Worm (Caenorhabditis elegans): ENCODE measurements around the gene W09C2.9.

DNA sequence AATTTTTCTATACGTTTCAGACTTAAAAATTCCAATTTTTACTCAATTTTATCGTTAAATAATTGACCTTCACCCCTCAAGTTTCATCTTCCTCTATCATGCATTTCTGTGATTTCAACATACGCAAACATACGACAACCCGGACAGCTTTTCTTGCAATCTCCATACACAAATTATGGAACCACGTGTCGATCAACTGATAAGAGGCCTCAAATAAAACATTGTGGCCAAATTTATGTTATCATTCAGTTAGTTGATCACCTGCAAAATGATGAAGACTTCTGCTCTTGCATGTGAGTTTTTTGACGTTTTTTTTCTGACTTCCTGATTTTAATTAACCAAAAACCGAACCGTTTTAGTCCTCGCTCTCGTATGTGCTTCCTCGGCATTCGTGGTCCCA is 29.7 kb downstream of the W09C2.9 start, which contains the start of gene spp-18:
- TF ChIP-seq ces-1 (GFP tag; optimal IDR thresholded peaks at IDR 0.05), result no peak
- no peak for TF ChIP-seq ceh-63 (GFP tag; optimal IDR thresholded peaks at IDR 0.05)
- no peak for TF ChIP-seq blmp-1 (tag; optimal IDR thresholded peaks at IDR 0.05)
- peak in 1 of 2 experiments; percentile 34 for TF ChIP-seq lin-35 (GFP tag; optimal IDR thresholded peaks at IDR 0.05)
- TF ChIP-seq pax-3 (tag; optimal IDR thresholded peaks at IDR 0.05), result no peak
- no peak for TF ChIP-seq nhr-76 (tag; optimal IDR thresholded peaks at IDR 0.05)
- TF ChIP-seq ama-1 (optimal IDR thresholded peaks at IDR 0.05), result no peak

Measured in whole organism, L1 larva.